Worm (Caenorhabditis elegans): ENCODE data around the gene Y75B8A.33.
"Not testable (repeated sequence)": the region's sequence is repeated elsewhere in the genome, so short reads cannot be mapped to it uniquely, and the experiment has no call there.

Gene Y75B8A.33

ce11 chrIII:12388106-12388505 lies 20.9 kb upstream of the Y75B8A.33 start:
- TF ChIP-seq ets-7 (tag; optimal IDR thresholded peaks at IDR 0.05) (no peak), hmg-4 (GFP tag; optimal IDR thresholded peaks at IDR 0.05) (no peak), tbx-11 (GFP tag; IDR thresholded peaks at IDR 0.05) (no peak)

ce11 chrIII:12386597-12386996 lies 19.4 kb upstream of the Y75B8A.33 start, which contains the start of gene Y49E10.30:
Y49E10.30 (plus strand) TSS chrIII:12386897.
- TF ChIP-seq B0310.2 (tag; optimal IDR thresholded peaks at IDR 0.05); tra-4 (tag; optimal IDR thresholded peaks at IDR 0.05); ama-1 (optimal IDR thresholded peaks at IDR 0.05): not testable (repeated sequence)

- TF ChIP-seq tbx-37 (GFP tag; conservative IDR thresholded peaks at IDR 0.05); ets-7 (tag; optimal IDR thresholded peaks at IDR 0.05); tra-4 (tag; optimal IDR thresholded peaks at IDR 0.05): not testable (repeated sequence)
Observed at ce11 chrIII:12383709-12384108, 16.5 kb upstream of the Y75B8A.33 start, which contains the start of gene Y49E10.4. Y49E10.4 (minus strand) TSS chrIII:12383809.

- TF ChIP-seq ceh-13 (GFP tag; optimal IDR thresholded peaks at IDR 0.05) (no peak), hmbx-1 (tag; optimal IDR thresholded peaks at IDR 0.05) (no peak)
Observed at ce11 chrIII:12377198-12377662, 10.1 kb upstream of the Y75B8A.33 start, which contains the start of gene pph-4.2. pph-4.2 (minus strand) TSS chrIII:12377248.

- no peak for TF ChIP-seq hnd-1 (tag; optimal IDR thresholded peaks at IDR 0.05)
- TF ChIP-seq hmg-4 (GFP tag; optimal IDR thresholded peaks at IDR 0.05) = no peak
- TF ChIP-seq F13C5.2 (tag; optimal IDR thresholded peaks at IDR 0.05) = no peak
- no peak for TF ChIP-seq ceh-13 (GFP tag; optimal IDR thresholded peaks at IDR 0.05)
- TF ChIP-seq tbx-11 (GFP tag; IDR thresholded peaks at IDR 0.05) = no peak
- TF ChIP-seq hmbx-1 (tag; optimal IDR thresholded peaks at IDR 0.05) = no peak
- no peak for TF ChIP-seq B0310.2 (tag; optimal IDR thresholded peaks at IDR 0.05)
- no peak for TF ChIP-seq flt-1 (GFP tag; IDR thresholded peaks at IDR 0.05)
- TF ChIP-seq tra-4 (tag; optimal IDR thresholded peaks at IDR 0.05) = no peak
- TF ChIP-seq ama-1 (optimal IDR thresholded peaks at IDR 0.05) = no peak
- no peak for TF ChIP-seq scrt-1 (GFP tag; IDR thresholded peaks at IDR 0.05)
- no peak for TF ChIP-seq ceh-36 (tag; optimal IDR thresholded peaks at IDR 0.05)
- no peak for TF ChIP-seq sea-1 (GFP tag; conservative IDR thresholded peaks at IDR 0.05)
Observed at ce11 chrIII:12375614-12376013, 8.4 kb upstream of the Y75B8A.33 start.

ce11 chrIII:12373807-12374266 lies 6.7 kb upstream of the Y75B8A.33 start, which contains the start of gene glrx-5:
glrx-5 (minus strand) TSS chrIII:12373857.
- TF ChIP-seq tbx-11 (GFP tag; IDR thresholded peaks at IDR 0.05) (no peak), sea-1 (GFP tag; conservative IDR thresholded peaks at IDR 0.05) (no peak), ceh-13 (GFP tag; optimal IDR thresholded peaks at IDR 0.05) (no peak), ama-1 (optimal IDR thresholded peaks at IDR 0.05) (no peak), ets-7 (tag; optimal IDR thresholded peaks at IDR 0.05) (no peak), hmbx-1 (tag; optimal IDR thresholded peaks at IDR 0.05) (no peak), scrt-1 (GFP tag; IDR thresholded peaks at IDR 0.05) (no peak), ceh-36 (tag; optimal IDR thresholded peaks at IDR 0.05) (no peak), aly-1 (tag; optimal IDR thresholded peaks at IDR 0.05) (no peak)

- TF ChIP-seq ceh-13 (GFP tag; optimal IDR thresholded peaks at IDR 0.05) = no peak
- no peak for TF ChIP-seq ets-7 (tag; optimal IDR thresholded peaks at IDR 0.05)
- TF ChIP-seq ama-1 (optimal IDR thresholded peaks at IDR 0.05) = no peak
- no peak for TF ChIP-seq ceh-36 (tag; optimal IDR thresholded peaks at IDR 0.05)
- TF ChIP-seq hmbx-1 (tag; optimal IDR thresholded peaks at IDR 0.05) = no peak
- TF ChIP-seq F13C5.2 (tag; optimal IDR thresholded peaks at IDR 0.05) = no peak
- TF ChIP-seq aly-1 (tag; optimal IDR thresholded peaks at IDR 0.05) = no peak
- TF ChIP-seq tbx-11 (GFP tag; IDR thresholded peaks at IDR 0.05) = no peak
- no peak for TF ChIP-seq hmg-4 (GFP tag; optimal IDR thresholded peaks at IDR 0.05)
- no peak for TF ChIP-seq tbx-37 (GFP tag; conservative IDR thresholded peaks at IDR 0.05)
- no peak for TF ChIP-seq scrt-1 (GFP tag; IDR thresholded peaks at IDR 0.05)
- no peak for TF ChIP-seq B0310.2 (tag; optimal IDR thresholded peaks at IDR 0.05)
Observed at ce11 chrIII:12373306-12373705, 6.1 kb upstream of the Y75B8A.33 start.

- TF ChIP-seq ceh-36 (tag; optimal IDR thresholded peaks at IDR 0.05) = no peak
- TF ChIP-seq tbx-37 (GFP tag; conservative IDR thresholded peaks at IDR 0.05) = no peak
- no peak for TF ChIP-seq sea-1 (GFP tag; conservative IDR thresholded peaks at IDR 0.05)
- no peak for TF ChIP-seq tra-4 (tag; optimal IDR thresholded peaks at IDR 0.05)
- TF ChIP-seq ama-1 (optimal IDR thresholded peaks at IDR 0.05) = no peak
- no peak for TF ChIP-seq aly-1 (tag; optimal IDR thresholded peaks at IDR 0.05)
- TF ChIP-seq pes-1 (GFP tag; IDR thresholded peaks at IDR 0.05) = no peak
- no peak for TF ChIP-seq F13C5.2 (tag; optimal IDR thresholded peaks at IDR 0.05)
- no peak for TF ChIP-seq flt-1 (GFP tag; IDR thresholded peaks at IDR 0.05)
- TF ChIP-seq ceh-13 (GFP tag; optimal IDR thresholded peaks at IDR 0.05) = no peak
- no peak for TF ChIP-seq hmbx-1 (tag; optimal IDR thresholded peaks at IDR 0.05)
- TF ChIP-seq tbx-11 (GFP tag; IDR thresholded peaks at IDR 0.05) = no peak
- TF ChIP-seq hmg-4 (GFP tag; optimal IDR thresholded peaks at IDR 0.05) = no peak
- no peak for TF ChIP-seq hnd-1 (tag; optimal IDR thresholded peaks at IDR 0.05)
- TF ChIP-seq ets-7 (tag; optimal IDR thresholded peaks at IDR 0.05) = no peak
Observed at ce11 chrIII:12372080-12373065, 5.2 kb upstream of the Y75B8A.33 start.
